Fruit fly (Drosophila melanogaster): ENCODE results near the gene CG4592.

Gene CG4592

dm6 chr2L:9921401-9921800 lies at the start of gene CG4592 (continued):
- TF ChIP-seq lilli (GFP tag; optimal IDR thresholded peaks at IDR 0.05), result peak; percentile 69
- TF ChIP-seq hb (GFP tag; IDR thresholded peaks at IDR 0.05; ENCODE audit: partially characterized antibody), result no peak
- TF ChIP-seq E2f1 (GFP tag; IDR thresholded peaks at IDR 0.05), result no peak
- no peak; the same call in 2 of the 3 replicates for TF ChIP-seq CG17361 (GFP tag; IDR thresholded peaks at IDR 0.05)
- peak; percentile 6 for TF ChIP-seq Hand (GFP tag; optimal IDR thresholded peaks at IDR 0.05)
- TF ChIP-seq onecut (GFP tag; IDR thresholded peaks at IDR 0.05), result peak; percentile 63
- TF ChIP-seq Lpt (GFP tag; optimal IDR thresholded peaks at IDR 0.05), result no peak
- no peak for TF ChIP-seq wek (GFP tag; optimal IDR thresholded peaks at IDR 0.05)
- no peak for TF ChIP-seq scrt (GFP tag; optimal IDR thresholded peaks at IDR 0.05)
- peak; percentile 60 for TF ChIP-seq E2f2 (GFP tag; IDR thresholded peaks at IDR 0.05)
- TF ChIP-seq CG4424 (GFP tag; optimal IDR thresholded peaks at IDR 0.05), result peak; percentile 62
- TF ChIP-seq MTF-1 (GFP tag; optimal IDR thresholded peaks at IDR 0.05; ENCODE audit: borderline replicate concordance), result peak; percentile 26
- TF ChIP-seq insv (GFP tag; optimal IDR thresholded peaks at IDR 0.05), result no peak
- no peak for TF ChIP-seq CG7372 (GFP tag; IDR thresholded peaks at IDR 0.05)
- TF ChIP-seq CG8089 (GFP tag; optimal IDR thresholded peaks at IDR 0.05), result no peak
- TF ChIP-seq bcd (GFP tag; optimal IDR thresholded peaks at IDR 0.05), result peak; percentile 59
- TF ChIP-seq Ptx1 (GFP tag; IDR thresholded peaks at IDR 0.05), result peak; percentile 43
- TF ChIP-seq psq (GFP tag; optimal IDR thresholded peaks at IDR 0.05), result no peak
- no peak for TF ChIP-seq Opbp (GFP tag; IDR thresholded peaks at IDR 0.05; ENCODE audit: partially characterized antibody)
- TF ChIP-seq CG15269 (tag; optimal IDR thresholded peaks at IDR 0.05), result no peak
- no peak for TF ChIP-seq CG4730 (GFP tag; IDR thresholded peaks at IDR 0.05)
- peak; percentile 42 for TF ChIP-seq chn (GFP tag; optimal IDR thresholded peaks at IDR 0.05)
- TF ChIP-seq Atf3 (GFP tag; optimal IDR thresholded peaks at IDR 0.05), result no peak
- TF ChIP-seq Rx (GFP tag; IDR thresholded peaks at IDR 0.05), result peak; percentile 44
- TF ChIP-seq NK7.1 (GFP tag; optimal IDR thresholded peaks at IDR 0.05), result no peak
- TF ChIP-seq CG12104 (GFP tag; optimal IDR thresholded peaks at IDR 0.05), result peak; percentile 4
- TF ChIP-seq fd3F (GFP tag; optimal IDR thresholded peaks at IDR 0.05), result peak; percentile 42
- no peak for TF ChIP-seq CG13123 (GFP tag; optimal IDR thresholded peaks at IDR 0.05)
- TF ChIP-seq trh (GFP tag; optimal IDR thresholded peaks at IDR 0.05), result no peak
- no peak for TF ChIP-seq CG31388 (GFP tag; optimal IDR thresholded peaks at IDR 0.05)
- no peak for TF ChIP-seq D19A (tag; optimal IDR thresholded peaks at IDR 0.05)
- peak; percentile 12 for TF ChIP-seq CG33213 (GFP tag; optimal IDR thresholded peaks at IDR 0.05)
- TF ChIP-seq Awh (GFP tag; IDR thresholded peaks at IDR 0.05), result no peak
- no peak for TF ChIP-seq abd-A (tag; optimal IDR thresholded peaks at IDR 0.05)
- TF ChIP-seq luna (GFP tag; optimal IDR thresholded peaks at IDR 0.05), result no peak
- TF ChIP-seq CG17328 (GFP tag; IDR thresholded peaks at IDR 0.05), result 0 out of 2 replicates have a peak, but pooled peaks have one; percentile 32
- TF ChIP-seq pnt (GFP tag; optimal IDR thresholded peaks at IDR 0.05), result no peak
- TF ChIP-seq nerfin-2 (GFP tag; IDR thresholded peaks at IDR 0.05; ENCODE audit: partially characterized antibody), result no peak
- TF ChIP-seq CG10959 (GFP tag; IDR thresholded peaks at IDR 0.05), result no peak
- TF ChIP-seq CG11093 (GFP tag; IDR thresholded peaks at IDR 0.05), result no peak
- TF ChIP-seq ranshi (GFP tag; IDR thresholded peaks at IDR 0.05), result peak; percentile 66
- TF ChIP-seq cwo (GFP tag; optimal IDR thresholded peaks at IDR 0.05), result peak; percentile 14
- no peak for TF ChIP-seq pho (GFP tag; optimal IDR thresholded peaks at IDR 0.05)
- peak; percentile 25 for TF ChIP-seq Hmx (GFP tag; optimal IDR thresholded peaks at IDR 0.05)
- no peak for TF ChIP-seq Sry-δ (GFP tag; optimal IDR thresholded peaks at IDR 0.05)
- TF ChIP-seq CG8765 (GFP tag; IDR thresholded peaks at IDR 0.05), result no peak
- no peak for TF ChIP-seq gt (GFP tag; IDR thresholded peaks at IDR 0.05)
- TF ChIP-seq danr (GFP tag; IDR thresholded peaks at IDR 0.05), result peak; percentile 11; the same call in 1 of the 2 replicates
- no peak for TF ChIP-seq CG2202 (tag; optimal IDR thresholded peaks at IDR 0.05)
- no peak for TF ChIP-seq CG6683 (GFP tag; optimal IDR thresholded peaks at IDR 0.05)
- no peak for TF ChIP-seq CG17912 (GFP tag; optimal IDR thresholded peaks at IDR 0.05)
- TF ChIP-seq toy (GFP tag; IDR thresholded peaks at IDR 0.05), result no peak
